Fruit fly (Drosophila melanogaster) whole organism, prepupa: ENCODE results near the gene CG43707.

Experiments used
- CG10631 ChIP-seq: fragments of 200-800 bp; sonication (Bioruptor generic); optimal IDR thresholded peaks from 2 replicates; lab custom pipeline; 2016; ENCODE audit warnings: missing biosample characterization, missing genetic modification characterization
- CG11294 ChIP-seq: fragments of 200-800 bp; sonication (Bioruptor generic); IDR thresholded peaks from 2 replicates; pipeline ENCODE4 v1.3.6; 2022; ENCODE audit warnings: missing biosample characterization, missing genetic modification characterization
- CG11762 ChIP-seq: fragments of 200-800 bp; sonication (Bioruptor generic); optimal IDR thresholded peaks from 3 replicates; lab custom pipeline; 2016; ENCODE audit warnings: missing biosample characterization, missing genetic modification characterization; ENCODE audit not compliant: insufficient read depth
- CG11902 ChIP-seq: fragments of 200-800 bp; sonication (Bioruptor generic); optimal IDR thresholded peaks from 3 replicates; lab custom pipeline; 2016; ENCODE audit warnings: missing biosample characterization, missing genetic modification characterization
- CG15336 ChIP-seq: fragments of 200-800 bp; sonication (Bioruptor generic); IDR thresholded peaks from 2 replicates; pipeline ENCODE4 v1.3.6; 2022; ENCODE audit warnings: missing biosample characterization, missing genetic modification characterization
- CG1621 ChIP-seq: fragments of 200-800 bp; sonication (Bioruptor generic); optimal IDR thresholded peaks from 3 replicates; lab custom pipeline; 2018; ENCODE audit warnings: missing biosample characterization, mild to moderate bottlenecking, missing genetic modification characterization
- CG3032 ChIP-seq: fragments of 200-800 bp; optimal IDR thresholded peaks from 2 replicates; lab custom pipeline; 2019; ENCODE audit warnings: missing biosample characterization, mild to moderate bottlenecking, missing genetic modification characterization, moderate library complexity
- CG31627 ChIP-seq: fragments of 200-800 bp; sonication (Bioruptor generic); optimal IDR thresholded peaks from 3 replicates; lab custom pipeline; 2016; ENCODE audit warnings: missing biosample characterization, missing genetic modification characterization
- CG32006 ChIP-seq: fragments of 200-800 bp; sonication (Bioruptor generic); optimal IDR thresholded peaks from 3 replicates; lab custom pipeline; 2017; ENCODE audit warnings: missing biosample characterization, mild to moderate bottlenecking, missing genetic modification characterization
- CG34406 ChIP-seq: fragments of 200-800 bp; sonication (Bioruptor generic); optimal IDR thresholded peaks from 3 replicates; lab custom pipeline; 2016; ENCODE audit warnings: missing biosample characterization, missing genetic modification characterization
- CG3919 ChIP-seq: fragments of 200-800 bp; sonication (Bioruptor generic); optimal IDR thresholded peaks from 3 replicates; lab custom pipeline; 2016; ENCODE audit warnings: missing biosample characterization, missing genetic modification characterization
- CG4318 ChIP-seq: fragments of 200-800 bp; sonication (Bioruptor generic); optimal IDR thresholded peaks from 3 replicates; lab custom pipeline; 2017; ENCODE audit warnings: missing biosample characterization, mild to moderate bottlenecking, missing genetic modification characterization
- CG6163 ChIP-seq: fragments of 200-800 bp; sonication (Bioruptor generic); IDR thresholded peaks from 3 replicates; pipeline ENCODE4 v1.3.6; 2022; ENCODE audit warnings: missing biosample characterization, missing genetic modification characterization
- CG6276 ChIP-seq: fragments of 200-800 bp; sonication (Bioruptor generic); optimal IDR thresholded peaks from 2 replicates; lab custom pipeline; 2017; ENCODE audit warnings: missing biosample characterization, mild to moderate bottlenecking, missing genetic modification characterization
- CG6792 ChIP-seq: fragments of 200-800 bp; sonication (Bioruptor generic); optimal IDR thresholded peaks from 3 replicates; lab custom pipeline; 2016; ENCODE audit warnings: missing biosample characterization, missing genetic modification characterization
- CG6808 ChIP-seq: fragments of 200-800 bp; sonication (Bioruptor generic); optimal IDR thresholded peaks from 3 replicates; lab custom pipeline; 2017; ENCODE audit warnings: missing biosample characterization, missing genetic modification characterization, mild to moderate bottlenecking, moderate library complexity, missing genetic modification reagents
- CG6854 ChIP-seq: fragments of 200-800 bp; sonication (Bioruptor generic); optimal IDR thresholded peaks from 2 replicates; lab custom pipeline; 2017; ENCODE audit warnings: missing biosample characterization, mild to moderate bottlenecking, missing genetic modification characterization
- CG7368 ChIP-seq: fragments of 200-800 bp; sonication (Bioruptor generic); optimal IDR thresholded peaks from 3 replicates; lab custom pipeline; 2016; ENCODE audit warnings: missing biosample characterization, missing genetic modification characterization
- CG8319 ChIP-seq: fragments of 200-800 bp; sonication (Bioruptor generic); optimal IDR thresholded peaks from 3 replicates; lab custom pipeline; 2016; ENCODE audit warnings: missing biosample characterization, missing genetic modification characterization
- CG8632 ChIP-seq: fragments of 200-800 bp; sonication (Bioruptor generic); optimal IDR thresholded peaks from 3 replicates; lab custom pipeline; 2016; ENCODE audit warnings: missing biosample characterization, missing genetic modification characterization
- CG9139 ChIP-seq: fragments of 200-800 bp; sonication (Bioruptor generic); optimal IDR thresholded peaks from 3 replicates; lab custom pipeline; 2017; ENCODE audit warnings: missing biosample characterization, mild to moderate bottlenecking, missing genetic modification characterization
- Eip75B ChIP-seq: fragments of 200-800 bp; sonication (Bioruptor generic); optimal IDR thresholded peaks from 3 replicates; lab custom pipeline; 2016; ENCODE audit warnings: missing biosample characterization, missing genetic modification characterization
- Eip78C ChIP-seq: fragments of 200-800 bp; sonication (Bioruptor generic); peaks from one replicate; lab custom pipeline; 2016; ENCODE audit warnings: missing biosample characterization, missing genetic modification characterization
- Eip93F ChIP-seq: fragments of 200-800 bp; sonication (Bioruptor generic); optimal IDR thresholded peaks from 2 replicates; lab custom pipeline; 2016; ENCODE audit warnings: missing biosample characterization, mild to moderate bottlenecking, missing genetic modification characterization
- Ets96B ChIP-seq: fragments of 200-800 bp; optimal IDR thresholded peaks from 2 replicates; lab custom pipeline; 2019; ENCODE audit warnings: missing biosample characterization, mild to moderate bottlenecking, missing genetic modification characterization, moderate library complexity
- Gug ChIP-seq: fragments of 200-800 bp; sonication (Bioruptor generic); IDR thresholded peaks from 2 replicates; pipeline ENCODE4 v1.3.6; 2022; ENCODE audit warnings: missing biosample characterization, missing genetic modification characterization
- Hr39 ChIP-seq: fragments of 200-800 bp; sonication (Bioruptor generic); optimal IDR thresholded peaks from 2 replicates; lab custom pipeline; 2016; ENCODE audit warnings: missing biosample characterization, missing genetic modification characterization
- Lpt ChIP-seq: fragments of 200-800 bp; sonication (Bioruptor generic); optimal IDR thresholded peaks from 3 replicates; lab custom pipeline; 2016; ENCODE audit warnings: missing biosample characterization, missing genetic modification characterization
- Met ChIP-seq: fragments of 200-800 bp; sonication (Bioruptor generic); optimal IDR thresholded peaks from 3 replicates; lab custom pipeline; 2016; ENCODE audit warnings: missing biosample characterization, missing genetic modification characterization
- OdsH ChIP-seq: fragments of 200-800 bp; sonication (Bioruptor generic); optimal IDR thresholded peaks from 3 replicates; lab custom pipeline; 2016; ENCODE audit warnings: missing biosample characterization, missing genetic modification characterization
- Sox14 ChIP-seq: fragments of 200-800 bp; sonication (Bioruptor generic); optimal IDR thresholded peaks from 3 replicates; lab custom pipeline; 2016; ENCODE audit warnings: missing biosample characterization, missing genetic modification characterization
- Sox15 ChIP-seq: fragments of 200-800 bp; sonication (Bioruptor generic); optimal IDR thresholded peaks from 3 replicates; lab custom pipeline; 2016; ENCODE audit warnings: missing biosample characterization, missing genetic modification characterization
- achi ChIP-seq: fragments of 200-800 bp; sonication (Bioruptor generic); optimal IDR thresholded peaks from 3 replicates; lab custom pipeline; 2016; ENCODE audit warnings: missing biosample characterization, missing genetic modification characterization
- acj6 ChIP-seq: fragments of 200-800 bp; sonication (Bioruptor generic); optimal IDR thresholded peaks from 3 replicates; lab custom pipeline; 2016; ENCODE audit warnings: missing biosample characterization, missing genetic modification characterization
- cyc ChIP-seq: fragments of 200-800 bp; sonication (Bioruptor generic); optimal IDR thresholded peaks from 3 replicates; lab custom pipeline; 2016; ENCODE audit warnings: missing biosample characterization, missing genetic modification characterization
- dac ChIP-seq: fragments of 200-800 bp; sonication (Bioruptor generic); optimal IDR thresholded peaks from 2 replicates; lab custom pipeline; 2017; ENCODE audit warnings: missing biosample characterization, mild to moderate bottlenecking, missing genetic modification characterization
- eg ChIP-seq: fragments of 200-800 bp; sonication (Bioruptor generic); IDR thresholded peaks from 3 replicates; pipeline ENCODE4 v1.3.6; 2022; ENCODE audit warnings: missing biosample characterization, missing genetic modification characterization
- esn ChIP-seq: fragments of 200-800 bp; sonication (Bioruptor generic); optimal IDR thresholded peaks from 2 replicates; lab custom pipeline; 2016; ENCODE audit warnings: missing biosample characterization, mild to moderate bottlenecking, missing genetic modification characterization, moderate library complexity
- fd85E ChIP-seq: fragments of 200-800 bp; sonication (Bioruptor generic); optimal IDR thresholded peaks from 3 replicates; lab custom pipeline; 2016; ENCODE audit warnings: missing biosample characterization, missing genetic modification characterization
- net ChIP-seq: fragments of 200-800 bp; sonication (Bioruptor generic); optimal IDR thresholded peaks from 3 replicates; lab custom pipeline; 2016; ENCODE audit warnings: missing biosample characterization, missing genetic modification characterization
- pdm3 ChIP-seq: fragments of 200-800 bp; sonication (Bioruptor generic); optimal IDR thresholded peaks from 3 replicates; lab custom pipeline; 2016; ENCODE audit warnings: missing biosample characterization, missing genetic modification characterization
- salr ChIP-seq, 2 experiments: fragments of 200-800 bp; sonication (Bioruptor generic); optimal IDR thresholded peaks; 3 replicates each; lab custom pipeline; 2016 to 2018; ENCODE audit warnings: missing biosample characterization in 2 of 2, missing genetic modification characterization in 2 of 2, mild to moderate bottlenecking in 1 of 2
- ss ChIP-seq, 2 experiments: fragments of 200-800 bp; sonication (Bioruptor generic); optimal IDR thresholded peaks; 2 replicates in 1 of 2; 3 replicates in 1 of 2; lab custom pipeline; 2017 to 2018; ENCODE audit warnings: mild to moderate bottlenecking in 2 of 2, missing biosample characterization in 2 of 2, missing genetic modification characterization in 2 of 2, moderate library complexity in 1 of 2
- svp ChIP-seq: fragments of 200-800 bp; sonication (Bioruptor generic); peaks from one replicate; lab custom pipeline; 2016; ENCODE audit warnings: missing biosample characterization, missing genetic modification characterization
- topi ChIP-seq: fragments of 200-800 bp; sonication (Bioruptor generic); optimal IDR thresholded peaks from 3 replicates; lab custom pipeline; 2016; ENCODE audit warnings: missing biosample characterization, missing genetic modification characterization
- vri ChIP-seq: fragments of 200-800 bp; sonication (Bioruptor generic); optimal IDR thresholded peaks from 3 replicates; lab custom pipeline; 2016; ENCODE audit warnings: missing biosample characterization, mild to moderate bottlenecking, missing genetic modification characterization

Gene CG43707

dm6 chr2L:3787028-3787427 lies 30.0 kb downstream of the CG43707 start, which contains the start of gene bark (continued):
- TF ChIP-seq Sox15 (GFP tag; lab: Kevin White, UChicago) (no peak), net (GFP tag; lab: Kevin White, UChicago) (peak; percentile 4), CG8319 (GFP tag; lab: Kevin White, UChicago) (no peak), CG6854 (GFP tag; lab: Kevin White, UChicago) (peak; percentile 75), CG6163 (GFP tag; lab: Robert Waterston, UW) (peak; percentile 65), Eip75B (GFP tag; lab: Kevin White, UChicago) (peak; percentile 7), CG11294 (GFP tag; lab: Robert Waterston, UW) (no peak), salr (GFP tag; optimal IDR thresholded peaks at IDR 0.05; lab: Kevin White, UChicago) (no peak), svp (no peak), CG4318 (no peak), Ets96B (tag; lab: Kevin White, UChicago) (no peak), CG6276 (GFP tag; lab: Kevin White, UChicago) (no peak), pdm3 (GFP tag; lab: Kevin White, UChicago) (no peak), cyc (no peak), CG9139 (peak; percentile 65), CG10631 (GFP tag; lab: Kevin White, UChicago) (no peak), CG31627 (GFP tag; lab: Kevin White, UChicago) (no peak), Gug (GFP tag; lab: Robert Waterston, UW) (no peak), esn (GFP tag; lab: Kevin White, UChicago) (no peak), CG11762 (GFP tag; lab: Kevin White, UChicago) (no peak), CG11902 (GFP tag; lab: Kevin White, UChicago) (no peak), CG7368 (GFP tag; lab: Kevin White, UChicago) (no peak), Met (GFP tag; lab: Kevin White, UChicago) (no peak), Hr39 (GFP tag; lab: Kevin White, UChicago) (no peak), CG6792 (GFP tag; lab: Kevin White, UChicago) (no peak), CG3032 (no peak), fd85E (GFP tag; lab: Kevin White, UChicago) (no peak), CG3919 (GFP tag; lab: Kevin White, UChicago) (peak; percentile 59), CG1621 (tag; lab: Kevin White, UChicago) (peak; percentile 16)

dm6 chr2L:3788150-3788549 lies 31.1 kb downstream of the CG43707 start:
- TF ChIP-seq Lpt (GFP tag; lab: Kevin White, UChicago) (no peak), vri (GFP tag; lab: Kevin White, UChicago) (peak; percentile 67), CG6854 (GFP tag; lab: Kevin White, UChicago) (no peak), svp (peak; percentile 22), CG10631 (GFP tag; lab: Kevin White, UChicago) (no peak), Sox14 (GFP tag; lab: Kevin White, UChicago) (peak; percentile 18), topi (GFP tag; lab: Kevin White, UChicago) (no peak), Eip78C (GFP tag; lab: Kevin White, UChicago) (peak; percentile 53), CG8632 (no peak), ss (GFP tag; optimal IDR thresholded peaks at IDR 0.05; lab: Kevin White, UChicago) (no peak), CG9139 (no peak), OdsH (no peak), CG32006 (GFP tag; lab: Kevin White, UChicago) (no peak)

dm6 chr2L:3789290-3790067 lies 32.4 kb downstream of the CG43707 start:
- TF ChIP-seq Ets96B (tag; lab: Kevin White, UChicago) (peak; percentile 34), CG34406 (GFP tag; lab: Kevin White, UChicago) (peak; percentile 59), CG8319 (GFP tag; lab: Kevin White, UChicago) (peak; percentile 31), fd85E (GFP tag; lab: Kevin White, UChicago) (no peak), CG1621 (tag; lab: Kevin White, UChicago) (no peak), Sox15 (GFP tag; lab: Kevin White, UChicago) (peak; percentile 7), Eip78C (GFP tag; lab: Kevin White, UChicago) (peak; percentile 89), dac (GFP tag; lab: Kevin White, UChicago) (peak; percentile 22), CG32006 (GFP tag; lab: Kevin White, UChicago) (peak; percentile 85), CG4318 (peak; percentile 56), Eip93F (no peak), acj6 (GFP tag; lab: Kevin White, UChicago) (peak; percentile 73), achi (GFP tag; lab: Kevin White, UChicago) (peak; percentile 66), eg (no peak; the same call in none of the 3 replicates), CG6854 (GFP tag; lab: Kevin White, UChicago) (no peak), svp (peak; percentile 69), Met (GFP tag; lab: Kevin White, UChicago) (no peak), vri (GFP tag; lab: Kevin White, UChicago) (peak; percentile 30), Eip75B (GFP tag; lab: Kevin White, UChicago) (no peak), CG6808 (no peak), CG11294 (GFP tag; lab: Robert Waterston, UW) (no peak), CG15336 (peak; percentile 81)
